Worm (Caenorhabditis elegans) whole organism, L4 larva: ENCODE data around the gene fipr-15.

Experiments used
- cey-2 ChIP-seq: sonication (generic microtip); optimal IDR thresholded peaks from 3 replicates; lab custom pipeline; 2017; ENCODE audit warnings: missing genetic modification characterization, mild to moderate bottlenecking, missing compliant biosample characterization, antibody characterized with exemption, borderline replicate concordance; ENCODE audit not compliant: insufficient read depth
- hif-1 ChIP-seq, 2 experiments: sonication (generic microtip); optimal IDR thresholded peaks; 2 replicates each; lab custom pipeline; 2016 to 2017; ENCODE audit warnings: missing compliant biosample characterization in 2 of 2, missing genetic modification characterization in 2 of 2, missing genetic modification reagents in 2 of 2, missing genotype in 2 of 2, mild to moderate bottlenecking in 1 of 2
- mdl-1 ChIP-seq, 2 experiments: fragments of 150-350 bp in 1 of 2; sonication (generic microtip) in 1 of 2; optimal IDR thresholded peaks; 2 replicates each; lab custom pipeline; 2014 to 2017; ENCODE audit warnings: missing biosample characterization in 2 of 2, missing genetic modification characterization in 2 of 2
- mxl-3 ChIP-seq: fragments of 200-800 bp; sonication (Bioruptor generic); optimal IDR thresholded peaks from 2 replicates; lab custom pipeline; 2018; ENCODE audit warnings: mild to moderate bottlenecking, missing genetic modification characterization, missing compliant biosample characterization
- pqm-1 ChIP-seq: sonication (generic microtip); optimal IDR thresholded peaks from 2 replicates; lab custom pipeline; 2017; ENCODE audit warnings: missing biosample characterization, missing genetic modification characterization

ce11 chrIV:10891993-10892392 is 11.6 kb downstream of the fipr-15 start, which contains the start of gene srlf-12:
- TF ChIP-seq pqm-1 (tag; lab: Kevin White, UChicago) = no peak
- no peak for TF ChIP-seq cey-2 (tag; lab: Kevin White, UChicago)
- no peak for TF ChIP-seq hif-1 (tag; optimal IDR thresholded peaks at IDR 0.05; lab: Kevin White, UChicago)
- no peak for TF ChIP-seq mxl-3 (GFP tag; lab: Kevin White, UChicago)
- TF ChIP-seq mdl-1 (tag; optimal IDR thresholded peaks at IDR 0.05; lab: Kevin White, UChicago) = no peak
